Worm (Caenorhabditis elegans): ENCODE measurements around the gene glb-5.

DNA sequence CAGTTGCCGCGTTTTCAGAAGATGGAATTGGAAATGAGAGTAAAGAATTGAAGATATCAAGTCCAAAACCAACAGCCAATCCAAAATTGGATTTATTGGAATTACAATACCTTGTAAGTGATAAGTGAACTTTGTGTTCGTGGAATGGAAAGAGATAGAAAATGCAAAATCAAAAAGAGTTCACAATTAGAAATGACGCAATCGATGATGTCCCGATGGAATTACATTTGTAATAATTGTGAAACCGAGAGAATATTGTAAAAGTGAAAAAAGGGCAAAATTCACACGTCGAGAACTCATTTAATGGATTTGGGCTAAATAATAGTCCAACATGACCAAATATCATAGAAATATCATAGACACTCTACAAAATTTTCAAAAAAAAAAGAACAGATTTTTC lies 33.5 kb upstream of the glb-5 start:
- no peak for TF ChIP-seq ceh-28 (tag; optimal IDR thresholded peaks at IDR 0.05)
- no peak for TF ChIP-seq lin-39 (tag; optimal IDR thresholded peaks at IDR 0.05)
- TF ChIP-seq ama-1 (optimal IDR thresholded peaks at IDR 0.05), result no peak
- TF ChIP-seq nhr-77 (tag; optimal IDR thresholded peaks at IDR 0.05), result no peak
- no peak for TF ChIP-seq ceh-9 (tag; optimal IDR thresholded peaks at IDR 0.05)
- no peak for TF ChIP-seq ZK546.5 (tag; optimal IDR thresholded peaks at IDR 0.05)

Measured in whole organism, L3 larva.